Worm (Caenorhabditis elegans) whole organism, L2 larva: ENCODE results near the gene Y104H12D.2.

Experiments
- C34F6.9 ChIP-seq: fragments of 150-350 bp; optimal IDR thresholded peaks from 2 replicates; lab custom pipeline; 2014; ENCODE audit warnings: missing biosample characterization, missing genetic modification characterization
- R02D3.7 ChIP-seq: fragments of 150-350 bp; optimal IDR thresholded peaks from 2 replicates; lab custom pipeline; 2014; ENCODE audit warnings: missing biosample characterization, missing genetic modification characterization
- ZK546.5 ChIP-seq: sonication (generic microtip); optimal IDR thresholded peaks from 2 replicates; lab custom pipeline; 2017; ENCODE audit warnings: missing biosample characterization, missing genetic modification characterization
- alr-1 ChIP-seq: fragments of 150-350 bp; optimal IDR thresholded peaks from 2 replicates; lab custom pipeline; 2014; ENCODE audit warnings: missing biosample characterization, missing genetic modification characterization
- ama-1 ChIP-seq: fragments of 150-350 bp; optimal IDR thresholded peaks from 2 replicates; lab custom pipeline; 2018; ENCODE audit warnings: inconsistent platforms
- ceh-16 ChIP-seq: fragments of 150-350 bp; optimal IDR thresholded peaks from 2 replicates; lab custom pipeline; 2014; ENCODE audit warnings: missing biosample characterization, missing genetic modification characterization
- ceh-82 ChIP-seq: fragments of 150-350 bp; optimal IDR thresholded peaks from 2 replicates; lab custom pipeline; 2014; ENCODE audit warnings: missing biosample characterization, missing genetic modification characterization
- dmd-4 ChIP-seq: sonication (generic microtip); optimal IDR thresholded peaks from 2 replicates; lab custom pipeline; 2017; ENCODE audit warnings: missing biosample characterization, missing genetic modification characterization
- elt-3 ChIP-seq: sonication (generic microtip); optimal IDR thresholded peaks from 2 replicates; lab custom pipeline; 2017; ENCODE audit warnings: missing biosample characterization, missing genetic modification characterization
- lin-11 ChIP-seq: fragments of 150-350 bp; sonication (generic microtip); optimal IDR thresholded peaks from 2 replicates; lab custom pipeline; 2014; ENCODE audit warnings: missing biosample characterization, missing genetic modification characterization, inconsistent platforms, mixed read lengths
- lin-13 ChIP-seq: fragments of 150-350 bp; optimal IDR thresholded peaks from 2 replicates; lab custom pipeline; 2014; ENCODE audit warnings: missing biosample characterization, missing genetic modification reagents, missing genetic modification characterization
- lin-39 ChIP-seq: fragments of 150-350 bp; optimal IDR thresholded peaks from 2 replicates; lab custom pipeline; 2014; ENCODE audit warnings: missing biosample characterization, missing genetic modification reagents, missing genetic modification characterization
- lsy-2 ChIP-seq, 2 experiments: fragments of 150-350 bp in 1 of 2; sonication (generic microtip) in 1 of 2; optimal IDR thresholded peaks; 2 replicates each; lab custom pipeline; 2014 to 2017; ENCODE audit warnings: missing biosample characterization in 2 of 2, missing genetic modification characterization in 2 of 2
- mab-5 ChIP-seq: fragments of 150-350 bp; optimal IDR thresholded peaks from 2 replicates; lab custom pipeline; 2014; ENCODE audit warnings: missing biosample characterization, missing genetic modification characterization
- nhr-11 ChIP-seq: fragments of 150-350 bp; optimal IDR thresholded peaks from 2 replicates; lab custom pipeline; 2014; ENCODE audit warnings: missing biosample characterization, missing genetic modification characterization
- nhr-12 ChIP-seq: fragments of 150-350 bp; optimal IDR thresholded peaks from 2 replicates; lab custom pipeline; 2014; ENCODE audit warnings: missing biosample characterization, missing genetic modification characterization
- nhr-129 ChIP-seq: fragments of 150-350 bp; optimal IDR thresholded peaks from 2 replicates; lab custom pipeline; 2014; ENCODE audit warnings: missing biosample characterization, missing genetic modification characterization
- nhr-21 ChIP-seq: fragments of 150-350 bp; optimal IDR thresholded peaks from 2 replicates; lab custom pipeline; 2014; ENCODE audit warnings: missing biosample characterization, missing genetic modification characterization
- nhr-23 ChIP-seq: fragments of 150-350 bp; optimal IDR thresholded peaks from 2 replicates; lab custom pipeline; 2014; ENCODE audit warnings: missing biosample characterization, missing genetic modification reagents, missing genetic modification characterization
- nhr-237 ChIP-seq: fragments of 150-350 bp; optimal IDR thresholded peaks from 2 replicates; lab custom pipeline; 2014; ENCODE audit warnings: missing biosample characterization, missing genetic modification characterization
- nhr-25 ChIP-seq: fragments of 150-350 bp; sonication (generic microtip); optimal IDR thresholded peaks from 3 replicates; lab custom pipeline; 2014; ENCODE audit warnings: missing biosample characterization, missing genetic modification characterization
- nhr-6 ChIP-seq: fragments of 150-350 bp; optimal IDR thresholded peaks from 2 replicates; lab custom pipeline; 2014; ENCODE audit warnings: missing biosample characterization, missing genetic modification characterization
- nhr-77 ChIP-seq: fragments of 150-350 bp; optimal IDR thresholded peaks from 2 replicates; lab custom pipeline; 2014; ENCODE audit warnings: missing biosample characterization, missing genetic modification characterization
- skn-1 ChIP-seq: sonication (generic microtip); optimal IDR thresholded peaks from 2 replicates; lab custom pipeline; 2017; ENCODE audit warnings: missing biosample characterization, missing genetic modification characterization
- snpc-4 ChIP-seq: fragments of 150-350 bp; optimal IDR thresholded peaks from 2 replicates; lab custom pipeline; 2014; ENCODE audit warnings: missing biosample characterization, missing genetic modification characterization
- unc-39 ChIP-seq: fragments of 150-350 bp; optimal IDR thresholded peaks from 2 replicates; lab custom pipeline; 2014; ENCODE audit warnings: missing biosample characterization, missing genetic modification characterization
- unc-55 ChIP-seq: fragments of 150-350 bp; sonication (generic microtip); optimal IDR thresholded peaks from 3 replicates; lab custom pipeline; 2014; ENCODE audit warnings: missing biosample characterization, missing genetic modification reagents, missing genetic modification characterization
- unc-62 ChIP-seq: fragments of 150-350 bp; optimal IDR thresholded peaks from 2 replicates; lab custom pipeline; 2014; ENCODE audit warnings: missing biosample characterization, missing genetic modification reagents, missing genetic modification characterization
- ztf-1 ChIP-seq: fragments of 200-800 bp; sonication (Bioruptor generic); conservative IDR thresholded peaks from 2 replicates; pipeline ENCODE4 v1.3.6; 2022; ENCODE audit warnings: missing genetic modification characterization, missing compliant biosample characterization
- ztf-11 ChIP-seq: sonication (generic microtip); optimal IDR thresholded peaks from 2 replicates; lab custom pipeline; 2017; ENCODE audit warnings: missing biosample characterization, missing genetic modification characterization
- ztf-4 ChIP-seq: fragments of 150-350 bp; optimal IDR thresholded peaks from 2 replicates; lab custom pipeline; 2014; ENCODE audit warnings: missing biosample characterization, missing genetic modification characterization

Y104H12D.2 gene

ce11 chrIV:1199501-1199900 lies 21.7 kb downstream of the Y104H12D.2 start:
- TF ChIP-seq nhr-11 (tag; lab: Kevin White, UChicago) (no peak), lin-39 (tag; lab: Kevin White, UChicago) (no peak), snpc-4 (tag; lab: Kevin White, UChicago) (no peak), nhr-6 (no peak), lsy-2 (tag; optimal IDR thresholded peaks at IDR 0.05; lab: Kevin White, UChicago) (no peak), lin-13 (GFP tag; lab: Kevin White, UChicago) (no peak), unc-62 (GFP tag; lab: Kevin White, UChicago) (no peak), C34F6.9 (tag; lab: Kevin White, UChicago) (no peak), nhr-237 (tag; lab: Kevin White, UChicago) (no peak), nhr-12 (tag; lab: Kevin White, UChicago) (no peak), nhr-23 (no peak), dmd-4 (tag; lab: Kevin White, UChicago) (no peak), ceh-82 (tag; lab: Kevin White, UChicago) (no peak)

- TF ChIP-seq alr-1 (tag; lab: Kevin White, UChicago) (no peak), nhr-11 (tag; lab: Kevin White, UChicago) (no peak), ZK546.5 (tag; lab: Kevin White, UChicago) (no peak), ceh-16 (no peak)
- TF ChIP-seq, all 48 proteins: peak for 0
These were observed 27.0 kb downstream of the Y104H12D.2 start, which contains the start of gene dsl-2 for ce11 chrIV:1204870-1205269. Gene dsl-2, minus strand, starts transcription at chrIV:1204970.

ce11 chrIV:1207980-1208379 lies 30.2 kb downstream of the Y104H12D.2 start, which contains the start of gene dsl-1:
Gene dsl-1, minus strand, starts transcription at chrIV:1208080.
- TF ChIP-seq lin-13 (GFP tag; lab: Kevin White, UChicago) (no peak), unc-39 (tag; lab: Kevin White, UChicago) (no peak), nhr-77 (tag; lab: Kevin White, UChicago) (no peak), nhr-25 (tag; lab: Kevin White, UChicago) (no peak), nhr-12 (tag; lab: Kevin White, UChicago) (no peak), mab-5 (tag; lab: Kevin White, UChicago) (no peak), lsy-2 (tag; optimal IDR thresholded peaks at IDR 0.05; lab: Kevin White, UChicago) (no peak), lin-39 (tag; lab: Kevin White, UChicago) (no peak), ztf-11 (tag; lab: Kevin White, UChicago) (no peak), ceh-16 (no peak), ztf-1 (no peak), nhr-23 (no peak)

- no peak for TF ChIP-seq lsy-2 (tag; optimal IDR thresholded peaks at IDR 0.05; lab: Kevin White, UChicago)
- TF ChIP-seq nhr-6: no peak
- no peak for TF ChIP-seq nhr-12 (tag; lab: Kevin White, UChicago)
- no peak for TF ChIP-seq ztf-4 (tag; lab: Kevin White, UChicago)
- no peak for TF ChIP-seq ztf-1
- TF ChIP-seq lin-39 (tag; lab: Kevin White, UChicago): no peak
- no peak for TF ChIP-seq unc-55 (GFP tag; lab: Kevin White, UChicago)
- TF ChIP-seq dmd-4 (tag; lab: Kevin White, UChicago): no peak
- no peak for TF ChIP-seq nhr-11 (tag; lab: Kevin White, UChicago)
- no peak for TF ChIP-seq ceh-82 (tag; lab: Kevin White, UChicago)
- no peak for TF ChIP-seq elt-3 (tag; lab: Kevin White, UChicago)
These were observed 31.5 kb downstream of the Y104H12D.2 start for ce11 chrIV:1209320-1209719.

- TF ChIP-seq R02D3.7 (tag; lab: Kevin White, UChicago): no peak
- TF ChIP-seq ztf-1: no peak
- TF ChIP-seq elt-3 (tag; lab: Kevin White, UChicago): no peak
- no peak for TF ChIP-seq unc-62 (GFP tag; lab: Kevin White, UChicago)
- no peak for TF ChIP-seq alr-1 (tag; lab: Kevin White, UChicago)
- no peak for TF ChIP-seq ztf-11 (tag; lab: Kevin White, UChicago)
- no peak for TF ChIP-seq skn-1 (tag; lab: Kevin White, UChicago)
- TF ChIP-seq lin-11: no peak
- no peak for TF ChIP-seq nhr-237 (tag; lab: Kevin White, UChicago)
- TF ChIP-seq mab-5 (tag; lab: Kevin White, UChicago): no peak
- no peak for TF ChIP-seq nhr-11 (tag; lab: Kevin White, UChicago)
- no peak for TF ChIP-seq nhr-129 (tag; lab: Kevin White, UChicago)
- no peak for TF ChIP-seq nhr-21 (tag; lab: Kevin White, UChicago)
- no peak for TF ChIP-seq nhr-12 (tag; lab: Kevin White, UChicago)
- no peak for TF ChIP-seq ceh-82 (tag; lab: Kevin White, UChicago)
- TF ChIP-seq ztf-4 (tag; lab: Kevin White, UChicago): no peak
- TF ChIP-seq ama-1 (lab: Kevin White, UChicago): no peak
These were observed 32.0 kb downstream of the Y104H12D.2 start for ce11 chrIV:1209813-1210212.
